Fruit fly (Drosophila melanogaster): ENCODE data around the gene CG33764.

CG33764 gene

DNA sequence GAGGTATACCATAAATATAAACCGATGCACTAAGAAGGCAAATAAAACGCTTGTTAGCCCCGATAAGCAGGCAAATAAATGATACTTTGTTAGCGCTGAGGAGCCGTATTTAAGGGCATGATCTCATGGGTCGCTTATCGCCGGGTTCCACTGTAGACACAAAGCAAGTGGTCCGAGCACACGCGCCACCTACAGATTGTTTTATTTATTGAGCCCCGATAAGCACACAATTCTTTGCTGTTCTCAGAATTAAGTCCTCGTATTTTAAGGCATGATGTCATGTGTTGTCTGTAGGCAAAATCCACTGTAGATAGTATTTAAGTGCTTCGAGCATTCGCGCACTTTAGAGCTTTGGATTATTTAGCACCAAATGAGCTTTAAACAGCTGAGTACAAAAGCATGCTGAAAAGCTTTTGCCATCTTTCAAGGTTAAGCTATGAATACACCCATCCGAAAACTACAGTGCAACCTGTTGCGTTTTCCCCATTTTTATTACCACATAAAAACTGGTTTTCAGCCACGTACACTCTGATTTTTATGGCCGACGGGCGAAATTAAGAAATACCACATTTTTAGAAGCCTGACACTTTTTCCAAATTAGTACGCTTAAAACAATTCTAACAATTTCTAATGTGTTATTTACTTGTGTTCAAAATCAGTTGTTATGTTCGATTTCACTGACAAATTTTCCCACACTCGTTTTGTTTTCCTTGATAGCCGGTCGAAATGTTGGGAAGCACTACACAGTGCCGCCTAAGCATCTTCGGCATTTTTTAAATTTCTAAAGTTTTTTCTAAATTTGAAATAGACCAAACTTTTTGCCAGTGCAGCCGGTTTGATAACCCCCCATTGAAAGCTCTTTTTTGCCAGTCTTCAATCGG lies 27.6 kb downstream of the CG33764 start, which contains the start of gene Sqor (continued):
- TF ChIP-seq sens (GFP tag) (peak; percentile 94), Chrac-16 (GFP tag; optimal IDR thresholded peaks at IDR 0.05) (peak; percentile 68), CG8765 (GFP tag; IDR thresholded peaks at IDR 0.05) (peak; percentile 60; the same call in 1 of the 2 replicates), CG8359 (GFP tag; optimal IDR thresholded peaks at IDR 0.05; ENCODE audit: borderline replicate concordance) (peak; percentile 17), sc (optimal IDR thresholded peaks at IDR 0.05) (no peak), sc (GFP tag; optimal IDR thresholded peaks at IDR 0.05) (no peak), vvl (GFP tag; IDR thresholded peaks at IDR 0.05) (peak; percentile 81), cwo (GFP tag; optimal IDR thresholded peaks at IDR 0.05) (peak; percentile 83), Tbp (GFP tag; optimal IDR thresholded peaks at IDR 0.05) (no peak), CG18599 (GFP tag; optimal IDR thresholded peaks at IDR 0.05) (peak; percentile 88), CG14441 (GFP tag; IDR thresholded peaks at IDR 0.05) (peak; percentile 80), tna (GFP tag; IDR thresholded peaks at IDR 0.05; ENCODE audit: partially characterized antibody) (no peak), nerfin-2 (GFP tag; IDR thresholded peaks at IDR 0.05; ENCODE audit: partially characterized antibody) (peak; percentile 12; the same call in 1 of the 2 replicates), CG13894 (tag; optimal IDR thresholded peaks at IDR 0.05) (peak; percentile 85), grau (tag; optimal IDR thresholded peaks at IDR 0.05) (peak; percentile 99), gfzf (GFP tag; optimal IDR thresholded peaks at IDR 0.05) (peak; percentile 31), unc-4 (GFP tag; IDR thresholded peaks at IDR 0.05; ENCODE audit: partially characterized antibody) (0 out of 2 replicates have a peak, but pooled peaks have one; percentile 19), NC2α (GFP tag; optimal IDR thresholded peaks at IDR 0.05) (peak; percentile 52), CG3838 (GFP tag; optimal IDR thresholded peaks at IDR 0.05) (peak; percentile 52), ftz-f1 (GFP tag; optimal IDR thresholded peaks at IDR 0.05) (peak; percentile 98), Atf6 (GFP tag; IDR thresholded peaks at IDR 0.05) (peak; percentile 82), CG7745 (tag; optimal IDR thresholded peaks at IDR 0.05) (no peak), CG16813 (GFP tag; IDR thresholded peaks at IDR 0.05; ENCODE audit: partially characterized antibody) (no peak), H15 (GFP tag; IDR thresholded peaks at IDR 0.05) (peak; percentile 58; the same call in 2 of the 3 replicates), MBD-R2 (GFP tag; IDR thresholded peaks at IDR 0.05) (peak; percentile 53; the same call in 1 of the 2 replicates), dati (GFP tag; IDR thresholded peaks at IDR 0.05) (0 out of 2 replicates have a peak, but pooled peaks have one; percentile 1), trh (GFP tag; optimal IDR thresholded peaks at IDR 0.05) (peak; percentile 79), CG9215 (GFP tag; IDR thresholded peaks at IDR 0.05) (peak; percentile 65), E2f2 (GFP tag; IDR thresholded peaks at IDR 0.05) (peak; percentile 59), lov (optimal IDR thresholded peaks at IDR 0.05) (no peak), lov (GFP tag; IDR thresholded peaks at IDR 0.05) (peak; percentile 59; the same call in 1 of the 3 replicates), CG32772 (GFP tag; IDR thresholded peaks at IDR 0.05) (peak; percentile 72), pzg (GFP tag; optimal IDR thresholded peaks at IDR 0.05) (peak; percentile 25), CG12769 (tag; optimal IDR thresholded peaks at IDR 0.05) (peak; percentile 90), Hr39 (optimal IDR thresholded peaks at IDR 0.05) (no peak), grn (GFP tag; optimal IDR thresholded peaks at IDR 0.05) (peak; percentile 8), Vsx1 (GFP tag; optimal IDR thresholded peaks at IDR 0.05) (no peak), H2.0 (GFP tag; IDR thresholded peaks at IDR 0.05) (peak; percentile 66; the same call in 1 of the 2 replicates), CG11398 (GFP tag; optimal IDR thresholded peaks at IDR 0.05) (peak; percentile 72), C15 (GFP tag; IDR thresholded peaks at IDR 0.05) (peak; percentile 77), CG10462 (GFP tag; optimal IDR thresholded peaks at IDR 0.05) (peak; percentile 78), Abd-B (GFP tag; optimal IDR thresholded peaks at IDR 0.05) (peak; percentile 90), zen (tag; optimal IDR thresholded peaks at IDR 0.05) (no peak), hb (GFP tag; IDR thresholded peaks at IDR 0.05; ENCODE audit: partially characterized antibody) (no peak), tio (GFP tag; optimal IDR thresholded peaks at IDR 0.05) (no peak), CG4854 (GFP tag; optimal IDR thresholded peaks at IDR 0.05) (peak; percentile 81), repo (GFP tag; optimal IDR thresholded peaks at IDR 0.05) (peak; percentile 60), corto (GFP tag; optimal IDR thresholded peaks at IDR 0.05) (peak; percentile 83), CG4617 (GFP tag; optimal IDR thresholded peaks at IDR 0.05; ENCODE audit: borderline replicate concordance) (peak; percentile 4)
